Worm (Caenorhabditis elegans) whole organism, L4 larva: ENCODE data around the gene F46H5.5.

Experiments used
- D1046.2 ChIP-seq: fragments of 200-800 bp; sonication (Bioruptor generic); IDR thresholded peaks from 2 replicates; pipeline ENCODE4 v1.3.6; 2022; ENCODE audit warnings: missing genetic modification characterization, missing compliant biosample characterization
- F37D6.2 ChIP-seq: sonication (generic microtip); optimal IDR thresholded peaks from 2 replicates; lab custom pipeline; 2016; ENCODE audit warnings: mild to moderate bottlenecking, missing genetic modification characterization, missing compliant biosample characterization
- F49E8.2 ChIP-seq: sonication (generic microtip); optimal IDR thresholded peaks from 2 replicates; lab custom pipeline; 2016; ENCODE audit warnings: missing compliant biosample characterization, mild to moderate bottlenecking, missing genetic modification characterization, borderline replicate concordance
- R02D3.7 ChIP-seq: fragments of 150-350 bp; sonication (generic microtip); optimal IDR thresholded peaks from 3 replicates; lab custom pipeline; 2014; ENCODE audit warnings: missing biosample characterization, missing genetic modification characterization
- Y48G9A.11 ChIP-seq: fragments of 200-800 bp; sonication (Bioruptor generic); IDR thresholded peaks from 2 replicates; pipeline ENCODE4 v1.3.6; 2022; ENCODE audit warnings: missing genetic modification reagents, missing genetic modification characterization, missing compliant biosample characterization
- aha-1 ChIP-seq: fragments of 150-350 bp; peaks from one replicate; lab custom pipeline; 2014; ENCODE audit warnings: missing biosample characterization, missing genetic modification characterization
- aly-2 ChIP-seq: sonication (generic microtip); optimal IDR thresholded peaks from 2 replicates; lab custom pipeline; 2018; ENCODE audit warnings: missing biosample characterization, missing genetic modification characterization
- ama-1 ChIP-seq: fragments of 150-350 bp; optimal IDR thresholded peaks from 2 replicates; lab custom pipeline; 2014; ENCODE audit warnings: inconsistent platforms, mixed read lengths
- arid-1 ChIP-seq: fragments of 200-800 bp; sonication (Bioruptor generic); conservative IDR thresholded peaks from 2 replicates; pipeline ENCODE4 v1.3.6; 2022; ENCODE audit warnings: missing genetic modification reagents, missing genetic modification characterization, missing compliant biosample characterization
- attf-4 ChIP-seq: sonication (generic microtip); optimal IDR thresholded peaks from 3 replicates; lab custom pipeline; 2017; ENCODE audit warnings: missing biosample characterization, missing genetic modification characterization
- ceh-44 ChIP-seq: fragments of 200-800 bp; sonication (Bioruptor generic); IDR thresholded peaks from 2 replicates; pipeline ENCODE4 v1.3.6; 2022; ENCODE audit warnings: missing genetic modification reagents, missing genetic modification characterization, missing compliant biosample characterization
- ces-1 ChIP-seq: fragments of 150-350 bp; sonication (generic microtip); optimal IDR thresholded peaks from 4 replicates; lab custom pipeline; 2014; ENCODE audit warnings: missing biosample characterization, missing genetic modification reagents, missing genetic modification characterization
- cey-2 ChIP-seq: sonication (generic microtip); optimal IDR thresholded peaks from 3 replicates; lab custom pipeline; 2017; ENCODE audit warnings: missing genetic modification characterization, mild to moderate bottlenecking, missing compliant biosample characterization, antibody characterized with exemption, borderline replicate concordance; ENCODE audit not compliant: insufficient read depth
- daf-16 ChIP-seq, 3 experiments: sonication (generic microtip); optimal IDR thresholded peaks; 2 replicates each; lab custom pipeline; 2016 to 2017; ENCODE audit warnings: missing genetic modification characterization in 3 of 3, missing genetic modification reagents in 3 of 3, mild to moderate bottlenecking in 2 of 3, missing compliant biosample characterization in 2 of 3, missing biosample characterization in 1 of 3, moderate library complexity in 1 of 3
- daf-19 ChIP-seq: fragments of 200-800 bp; sonication (Bioruptor generic); conservative IDR thresholded peaks from 2 replicates; pipeline ENCODE4 v1.3.6; 2022; ENCODE audit warnings: missing genetic modification characterization, missing compliant biosample characterization
- dpl-1 ChIP-seq: fragments of 150-350 bp; optimal IDR thresholded peaks from 2 replicates; lab custom pipeline; 2014; ENCODE audit warnings: missing biosample characterization, missing genetic modification reagents, missing genetic modification characterization
- duxl-1 ChIP-seq: sonication (generic microtip); optimal IDR thresholded peaks from 2 replicates; lab custom pipeline; 2016; ENCODE audit warnings: mild to moderate bottlenecking, missing genetic modification characterization, moderate library complexity, missing compliant biosample characterization; ENCODE audit not compliant: poor library complexity
- dve-1 ChIP-seq: sonication (generic microtip); optimal IDR thresholded peaks from 2 replicates; lab custom pipeline; 2017; ENCODE audit warnings: antibody characterized with exemption, mild to moderate bottlenecking, missing genetic modification characterization, missing compliant biosample characterization; ENCODE audit not compliant: insufficient read depth
- egl-43 ChIP-seq: fragments of 200-800 bp; sonication (Bioruptor generic); IDR thresholded peaks from 2 replicates; pipeline ENCODE4 v1.3.6; 2022; ENCODE audit warnings: missing genetic modification reagents, missing genetic modification characterization, missing compliant biosample characterization
- gei-8 ChIP-seq: fragments of 200-800 bp; sonication (Bioruptor generic); optimal IDR thresholded peaks from 2 replicates; lab custom pipeline; 2018; ENCODE audit warnings: mild to moderate bottlenecking, missing genetic modification characterization, missing compliant biosample characterization
- hlh-11 ChIP-seq: fragments of 200-800 bp; sonication (Bioruptor generic); optimal IDR thresholded peaks from 2 replicates; lab custom pipeline; 2018; ENCODE audit warnings: mild to moderate bottlenecking, missing genetic modification characterization, missing compliant biosample characterization
- hmg-1.1 ChIP-seq: fragments of 200-800 bp; sonication (Bioruptor generic); IDR thresholded peaks from 2 replicates; pipeline ENCODE4 v1.3.6; 2022; ENCODE audit warnings: missing genetic modification reagents, missing genetic modification characterization, missing compliant biosample characterization
- lin-13 ChIP-seq: fragments of 150-350 bp; optimal IDR thresholded peaks from 2 replicates; lab custom pipeline; 2014; ENCODE audit warnings: missing biosample characterization, missing genetic modification reagents, missing genetic modification characterization
- lin-15B ChIP-seq: fragments of 150-350 bp; sonication (generic microtip); optimal IDR thresholded peaks from 3 replicates; lab custom pipeline; 2014; ENCODE audit warnings: missing biosample characterization, missing genetic modification characterization
- lin-29 ChIP-seq: fragments of 200-800 bp; sonication (Bioruptor generic); IDR thresholded peaks from 2 replicates; pipeline ENCODE4 v1.3.6; 2022; ENCODE audit warnings: missing genetic modification reagents, missing genetic modification characterization, missing compliant biosample characterization
- mdl-1 ChIP-seq, 2 experiments: fragments of 150-350 bp in 1 of 2; sonication (generic microtip) in 1 of 2; optimal IDR thresholded peaks; 2 replicates each; lab custom pipeline; 2014 to 2017; ENCODE audit warnings: missing biosample characterization in 2 of 2, missing genetic modification characterization in 2 of 2
- mep-1 ChIP-seq: fragments of 150-350 bp; sonication (generic microtip); optimal IDR thresholded peaks from 3 replicates; lab custom pipeline; 2014; ENCODE audit warnings: missing biosample characterization, missing genetic modification characterization
- mxl-2 ChIP-seq: fragments of 200-800 bp; sonication (Bioruptor generic); conservative IDR thresholded peaks from 2 replicates; pipeline ENCODE4 v1.3.6; 2022; ENCODE audit warnings: missing genetic modification reagents, missing genetic modification characterization, missing compliant biosample characterization
- mxl-3 ChIP-seq: fragments of 200-800 bp; sonication (Bioruptor generic); optimal IDR thresholded peaks from 2 replicates; lab custom pipeline; 2018; ENCODE audit warnings: mild to moderate bottlenecking, missing genetic modification characterization, missing compliant biosample characterization
- nhr-11 ChIP-seq: fragments of 150-350 bp; optimal IDR thresholded peaks from 2 replicates; lab custom pipeline; 2014; ENCODE audit warnings: missing biosample characterization, missing genetic modification characterization
- nhr-111 ChIP-seq: fragments of 200-800 bp; sonication (Bioruptor generic); optimal IDR thresholded peaks from 2 replicates; lab custom pipeline; 2018; ENCODE audit warnings: mild to moderate bottlenecking, missing genetic modification characterization, missing compliant biosample characterization
- nhr-237 ChIP-seq: sonication (generic microtip); optimal IDR thresholded peaks from 2 replicates; lab custom pipeline; 2017; ENCODE audit warnings: missing biosample characterization, missing genetic modification characterization
- nhr-28 ChIP-seq: fragments of 150-350 bp; optimal IDR thresholded peaks from 2 replicates; lab custom pipeline; 2014; ENCODE audit warnings: missing biosample characterization, missing genetic modification characterization
- nhr-48 ChIP-seq: sonication (generic microtip); optimal IDR thresholded peaks from 2 replicates; lab custom pipeline; 2016; ENCODE audit warnings: mild to moderate bottlenecking, missing genetic modification characterization, missing compliant biosample characterization
- nhr-77 ChIP-seq: fragments of 150-350 bp; optimal IDR thresholded peaks from 2 replicates; lab custom pipeline; 2014; ENCODE audit warnings: missing biosample characterization, missing genetic modification characterization
- pqm-1 ChIP-seq: sonication (generic microtip); optimal IDR thresholded peaks from 2 replicates; lab custom pipeline; 2017; ENCODE audit warnings: missing biosample characterization, missing genetic modification characterization
- rbr-2 ChIP-seq: sonication (generic microtip); optimal IDR thresholded peaks from 2 replicates; lab custom pipeline; 2016; ENCODE audit warnings: missing genotype, missing genetic modification characterization, missing compliant biosample characterization
- sdz-12 ChIP-seq: fragments of 200-800 bp; sonication (Bioruptor generic); optimal IDR thresholded peaks from 2 replicates; lab custom pipeline; 2018; ENCODE audit warnings: mild to moderate bottlenecking, missing genetic modification characterization, missing compliant biosample characterization
- snpc-4 ChIP-seq: fragments of 150-350 bp; optimal IDR thresholded peaks from 2 replicates; lab custom pipeline; 2014; ENCODE audit warnings: missing biosample characterization, missing genetic modification characterization
- spr-1 ChIP-seq: sonication (generic microtip); optimal IDR thresholded peaks from 2 replicates; lab custom pipeline; 2016; ENCODE audit warnings: mild to moderate bottlenecking, missing genetic modification characterization, missing compliant biosample characterization
- unc-130 ChIP-seq: sonication (generic microtip); optimal IDR thresholded peaks from 2 replicates; lab custom pipeline; 2016; ENCODE audit warnings: missing genetic modification reagents, missing genetic modification characterization, missing compliant biosample characterization
- unc-62 ChIP-seq, 3 experiments: fragments of 150-350 bp in 1 of 3; sonication (generic microtip); optimal IDR thresholded peaks in 2 of 3; peaks in 1 of 3; 1 replicate in 1 of 3; 2 replicates in 2 of 3; lab custom pipeline; 2014 to 2017; ENCODE audit warnings: missing biosample characterization in 3 of 3, missing genetic modification characterization in 3 of 3, missing genetic modification reagents in 3 of 3, missing genotype in 1 of 3
- vab-7 ChIP-seq: fragments of 200-800 bp; sonication (Bioruptor generic); IDR thresholded peaks from 2 replicates; pipeline ENCODE4 v1.3.6; 2022; ENCODE audit warnings: missing genetic modification reagents, missing genetic modification characterization, missing compliant biosample characterization
- zfp-3 ChIP-seq: fragments of 200-800 bp; sonication (Bioruptor generic); conservative IDR thresholded peaks from 2 replicates; pipeline ENCODE4 v1.3.6; 2022; ENCODE audit warnings: missing genetic modification reagents, missing genetic modification characterization, missing compliant biosample characterization
- ztf-7 ChIP-seq: fragments of 150-350 bp; optimal IDR thresholded peaks from 2 replicates; lab custom pipeline; 2014; ENCODE audit warnings: missing biosample characterization, missing genetic modification characterization

F46H5.5 gene

DNA sequence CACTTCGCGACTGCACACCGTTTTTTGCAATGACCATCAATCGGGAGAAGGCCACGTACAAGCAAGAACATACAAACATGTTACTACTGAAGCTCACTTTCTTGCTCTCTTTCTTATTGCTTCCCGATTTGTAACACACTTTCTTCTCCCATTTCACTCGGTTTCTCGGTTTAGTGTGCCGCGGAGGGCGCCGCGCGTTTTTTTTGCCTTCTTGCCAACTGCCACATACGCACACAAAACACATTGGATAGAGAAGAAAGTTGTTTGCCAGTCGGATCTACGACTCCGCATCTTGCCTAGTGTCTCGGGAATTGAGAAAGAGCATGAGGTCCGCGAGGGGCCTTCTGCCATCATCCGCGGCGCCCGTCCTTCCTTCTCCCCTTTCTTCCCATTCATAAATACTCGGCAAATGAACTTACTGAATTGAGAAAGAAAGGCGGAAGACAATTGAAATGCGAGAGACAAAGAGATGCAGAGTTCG lies 22.0 kb downstream of the F46H5.5 start (continued):
- TF ChIP-seq attf-4 (tag; lab: Kevin White, UChicago) (peak; percentile 14), ztf-7 (tag; lab: Kevin White, UChicago) (peak; percentile 12), nhr-48 (tag; lab: Kevin White, UChicago) (no peak), nhr-11 (peak; percentile 25), gei-8 (GFP tag; lab: Kevin White, UChicago) (no peak), sdz-12 (GFP tag; lab: Kevin White, UChicago) (no peak), pqm-1 (tag; lab: Kevin White, UChicago) (peak; percentile 47), F37D6.2 (peak; percentile 74), ces-1 (GFP tag; lab: Kevin White, UChicago) (peak; percentile 34), hmg-1.1 (GFP tag; lab: Robert Waterston, UW) (peak; percentile 79), Y48G9A.11 (GFP tag; lab: Robert Waterston, UW) (no peak), unc-62 (GFP tag; optimal IDR thresholded peaks at IDR 0.05 in 1 of 2; lab: Kevin White, UChicago) (no peak), unc-62 (tag; optimal IDR thresholded peaks at IDR 0.05; lab: Kevin White, UChicago) (no peak), F49E8.2 (tag; lab: Kevin White, UChicago) (no peak), egl-43 (GFP tag; lab: Robert Waterston, UW) (peak; percentile 49; the same call in 1 of the 2 replicates), R02D3.7 (no peak), aly-2 (tag; lab: Kevin White, UChicago) (no peak), lin-29 (no peak), daf-16 (GFP tag; optimal IDR thresholded peaks at IDR 0.05; lab: Kevin White, UChicago) (peak in 1 of 2 experiments; percentile 36), daf-16 (tag; optimal IDR thresholded peaks at IDR 0.05; lab: Kevin White, UChicago) (peak; percentile 64), lin-15B (tag; lab: Kevin White, UChicago) (no peak), mxl-3 (peak; percentile 19), nhr-237 (no peak), hlh-11 (tag; lab: Kevin White, UChicago) (peak; percentile 70), lin-13 (GFP tag; lab: Kevin White, UChicago) (no peak), dve-1 (tag; lab: Kevin White, UChicago) (peak; percentile 12), nhr-28 (tag; lab: Kevin White, UChicago) (peak; percentile 59), nhr-77 (peak; percentile 33), zfp-3 (GFP tag; lab: Robert Waterston, UW) (no peak), nhr-111 (GFP tag; lab: Kevin White, UChicago) (no peak), duxl-1 (tag; lab: Kevin White, UChicago) (no peak), mdl-1 (tag; optimal IDR thresholded peaks at IDR 0.05; lab: Kevin White, UChicago) (peak in 1 of 2 experiments; percentile 37), spr-1 (tag; lab: Kevin White, UChicago) (peak; percentile 3), ceh-44 (GFP tag; lab: Robert Waterston, UW) (no peak), rbr-2 (tag; lab: Kevin White, UChicago) (peak; percentile 68), arid-1 (GFP tag; lab: Robert Waterston, UW) (no peak), cey-2 (tag; lab: Kevin White, UChicago) (no peak), mxl-2 (GFP tag; lab: Robert Waterston, UW) (no peak), dpl-1 (no peak), daf-19 (GFP tag; lab: Robert Waterston, UW) (no peak), aha-1 (tag; lab: Kevin White, UChicago) (peak; percentile 99), vab-7 (GFP tag; lab: Robert Waterston, UW) (no peak), mep-1 (tag; lab: Kevin White, UChicago) (peak; percentile 81), ama-1 (lab: Kevin White, UChicago) (no peak), unc-130 (GFP tag; lab: Kevin White, UChicago) (no peak), D1046.2 (no peak), snpc-4 (tag; lab: Kevin White, UChicago) (no peak)
